Worm (Caenorhabditis elegans): Measurements from ENCODE around the gene fbl-1.

ce11 chrIV:9524849-9525460, 15.7 kb upstream of the fbl-1 start, which contains the start of gene ndua-5:
- TF ChIP-seq fkh-10 (GFP tag; optimal IDR thresholded peaks at IDR 0.05) (no peak), ceh-9 (tag; optimal IDR thresholded peaks at IDR 0.05) (no peak), elt-2 (tag; optimal IDR thresholded peaks at IDR 0.05) (no peak), fax-1 (tag; optimal IDR thresholded peaks at IDR 0.05) (no peak), sox-2 (GFP tag; IDR thresholded peaks at IDR 0.05) (no peak), ama-1 (optimal IDR thresholded peaks at IDR 0.05) (no peak), pqm-1 (tag; optimal IDR thresholded peaks at IDR 0.05) (no peak), ets-4 (tag; optimal IDR thresholded peaks at IDR 0.05) (no peak), ttx-3 (tag; optimal IDR thresholded peaks at IDR 0.05) (no peak), pat-9 (tag; optimal IDR thresholded peaks at IDR 0.05) (no peak), nhr-11 (tag; optimal IDR thresholded peaks at IDR 0.05) (no peak), tbx-7 (tag; optimal IDR thresholded peaks at IDR 0.05) (no peak), unc-86 (tag; optimal IDR thresholded peaks at IDR 0.05) (no peak)

All from whole organism, late embryonic.